ENCODE assay signal across 1 fruit fly cellular context in genomic region chr2L:267441-268089, dm6.
TF ChIP-seq lines count a peak whose summit lies in the region.

TSS of gene CG17075 (minus strand) at chr2L:267505.

TF ChIP-seq in whole organism, embryonic, 481 proteins besides CTCF, POLR2A, EP300 and RAD21 (continued from another document and continues in another):
- TF ChIP-seq exex (tag; optimal IDR thresholded peaks at IDR 0.05; lab: Kevin White, UChicago): peak; percentile 79
- no peak for TF ChIP-seq stwl (tag; optimal IDR thresholded peaks at IDR 0.05; lab: Kevin White, UChicago)
- peak; percentile 90 for TF ChIP-seq CG12155 (GFP tag; optimal IDR thresholded peaks at IDR 0.05; lab: Kevin White, UChicago)
- peak; percentile 55 for TF ChIP-seq CG15696 (tag; optimal IDR thresholded peaks at IDR 0.05; lab: Kevin White, UChicago)
- TF ChIP-seq Bdp1 (GFP tag; optimal IDR thresholded peaks at IDR 0.05; lab: Kevin White, UChicago): peak; percentile 77
- TF ChIP-seq CG2712 (tag; optimal IDR thresholded peaks at IDR 0.05; lab: Kevin White, UChicago): peak; percentile 92
- TF ChIP-seq CG31224 (GFP tag; IDR thresholded peaks at IDR 0.05; lab: Robert Waterston, UW): peak; percentile 87
- TF ChIP-seq GATAe (GFP tag; conservative IDR thresholded peaks at IDR 0.05; lab: Robert Waterston, UW): no peak; the same call in 1 of the 2 replicates
- peak; percentile 74 for TF ChIP-seq CG7928 (GFP tag; optimal IDR thresholded peaks at IDR 0.05; lab: Kevin White, UChicago)
- no peak for TF ChIP-seq pros (GFP tag; optimal IDR thresholded peaks at IDR 0.05; lab: Kevin White, UChicago)
- TF ChIP-seq CG17186 (GFP tag; optimal IDR thresholded peaks at IDR 0.05; lab: Kevin White, UChicago): peak; percentile 36
- peak; percentile 93 for TF ChIP-seq H15 (GFP tag; IDR thresholded peaks at IDR 0.05; lab: Robert Waterston, UW)
- TF ChIP-seq salm (tag; optimal IDR thresholded peaks at IDR 0.05; lab: Kevin White, UChicago): peak; percentile 83
- TF ChIP-seq dati (GFP tag; IDR thresholded peaks at IDR 0.05; lab: Robert Waterston, UW): peak; percentile 80; the same call in 1 of the 2 replicates
- TF ChIP-seq lmd (GFP tag; IDR thresholded peaks at IDR 0.05; lab: Robert Waterston, UW): peak; percentile 96
- TF ChIP-seq Fer1 (GFP tag; optimal IDR thresholded peaks at IDR 0.05; lab: Kevin White, UChicago): peak; percentile 97
- peak; percentile 88 for TF ChIP-seq mam (GFP tag; optimal IDR thresholded peaks at IDR 0.05; lab: Kevin White, UChicago)
- peak; percentile 66 for TF ChIP-seq CG1792 (GFP tag; optimal IDR thresholded peaks at IDR 0.05; lab: Kevin White, UChicago)
- peak; percentile 87 for TF ChIP-seq Rx (GFP tag; IDR thresholded peaks at IDR 0.05; lab: Robert Waterston, UW)
- TF ChIP-seq CG7271 (tag; optimal IDR thresholded peaks at IDR 0.05; lab: Kevin White, UChicago): peak; percentile 42
- TF ChIP-seq yki (optimal IDR thresholded peaks at IDR 0.05; lab: Kevin White, UChicago): no peak
- TF ChIP-seq CG10321 (GFP tag; IDR thresholded peaks at IDR 0.05; lab: Robert Waterston, UW): peak; percentile 78
- TF ChIP-seq CG2199 (GFP tag; IDR thresholded peaks at IDR 0.05; lab: Robert Waterston, UW): peak; percentile 81; the same call in 2 of the 3 replicates
- peak; percentile 73 for TF ChIP-seq CG6654 (GFP tag; optimal IDR thresholded peaks at IDR 0.05; lab: Kevin White, UChicago)
- TF ChIP-seq CG3281 (GFP tag; optimal IDR thresholded peaks at IDR 0.05; lab: Kevin White, UChicago): peak; percentile 95
- TF ChIP-seq CG10959 (GFP tag; IDR thresholded peaks at IDR 0.05; lab: Robert Waterston, UW): peak; percentile 77
- peak; percentile 96 for TF ChIP-seq HHEX (GFP tag; optimal IDR thresholded peaks at IDR 0.05; lab: Kevin White, UChicago)
- peak; percentile 89 for TF ChIP-seq CG43689 (GFP tag; IDR thresholded peaks at IDR 0.05; lab: Robert Waterston, UW)
- TF ChIP-seq CG33213 (GFP tag; optimal IDR thresholded peaks at IDR 0.05; lab: Kevin White, UChicago): peak; percentile 12
- TF ChIP-seq Camta (GFP tag; optimal IDR thresholded peaks at IDR 0.05; lab: Kevin White, UChicago): peak; percentile 82
- peak; percentile 56 for TF ChIP-seq slp2 (GFP tag; optimal IDR thresholded peaks at IDR 0.05; lab: Kevin White, UChicago)
- TF ChIP-seq Doc3 (GFP tag; IDR thresholded peaks at IDR 0.05; lab: Robert Waterston, UW; ENCODE audit: partially characterized antibody): no peak
- peak; percentile 72 for TF ChIP-seq Hmx (GFP tag; optimal IDR thresholded peaks at IDR 0.05; lab: Kevin White, UChicago)
- peak; percentile 95 for TF ChIP-seq rib (GFP tag; IDR thresholded peaks at IDR 0.05; lab: Robert Waterston, UW)
- TF ChIP-seq Hr51 (GFP tag; optimal IDR thresholded peaks at IDR 0.05; lab: Kevin White, UChicago): peak; percentile 75 to 96
- TF ChIP-seq unc-4 (GFP tag; IDR thresholded peaks at IDR 0.05; lab: Robert Waterston, UW; ENCODE audit: partially characterized antibody): no peak
- peak; percentile 69 for TF ChIP-seq CG12744 (GFP tag; optimal IDR thresholded peaks at IDR 0.05; lab: Kevin White, UChicago)
- no peak for TF ChIP-seq cad (GFP tag; optimal IDR thresholded peaks at IDR 0.05; lab: Kevin White, UChicago)
- TF ChIP-seq CG17612 (GFP tag; IDR thresholded peaks at IDR 0.05; lab: Robert Waterston, UW): peak; percentile 88
- peak; percentile 59 for TF ChIP-seq CG15073 (GFP tag; optimal IDR thresholded peaks at IDR 0.05; lab: Kevin White, UChicago)
- TF ChIP-seq Opbp (GFP tag; IDR thresholded peaks at IDR 0.05; lab: Robert Waterston, UW; ENCODE audit: partially characterized antibody): no peak
- TF ChIP-seq Dll (GFP tag; IDR thresholded peaks at IDR 0.05; lab: Robert Waterston, UW; ENCODE audit: partially characterized antibody): no peak
- peak; percentile 90 for TF ChIP-seq wor (GFP tag; IDR thresholded peaks at IDR 0.05; lab: Robert Waterston, UW)
- TF ChIP-seq phol (tag; optimal IDR thresholded peaks at IDR 0.05; lab: Kevin White, UChicago): peak; percentile 91
- peak; percentile 100 for TF ChIP-seq CG15601 (tag; optimal IDR thresholded peaks at IDR 0.05; lab: Kevin White, UChicago)
- no peak for TF ChIP-seq zen2 (GFP tag; IDR thresholded peaks at IDR 0.05; lab: Robert Waterston, UW; ENCODE audit: partially characterized antibody)
- TF ChIP-seq Atf-2 (GFP tag; optimal IDR thresholded peaks at IDR 0.05; lab: Kevin White, UChicago): peak; percentile 63
- peak; percentile 99 for TF ChIP-seq CG5180 (GFP tag; optimal IDR thresholded peaks at IDR 0.05; lab: Kevin White, UChicago)
- peak; percentile 88 for TF ChIP-seq sug (tag; optimal IDR thresholded peaks at IDR 0.05; lab: Kevin White, UChicago)
- peak; percentile 90 for TF ChIP-seq Ravus (GFP tag; IDR thresholded peaks at IDR 0.05; lab: Robert Waterston, UW)
- peak in 1 of 3 experiments; percentile 16 for TF ChIP-seq Stat92E (GFP tag; optimal IDR thresholded peaks at IDR 0.05; lab: Kevin White, UChicago)
- TF ChIP-seq CG3838 (GFP tag; optimal IDR thresholded peaks at IDR 0.05; lab: Kevin White, UChicago): peak; percentile 80
- TF ChIP-seq chif (GFP tag; optimal IDR thresholded peaks at IDR 0.05; lab: Kevin White, UChicago): peak; percentile 67 to 82
- peak; percentile 97 for TF ChIP-seq ci (GFP tag; IDR thresholded peaks at IDR 0.05; lab: Robert Waterston, UW)
- peak; percentile 27 for TF ChIP-seq MESR4 (GFP tag; optimal IDR thresholded peaks at IDR 0.05; lab: Kevin White, UChicago)
- TF ChIP-seq fru (optimal IDR thresholded peaks at IDR 0.05; lab: Kevin White, UChicago): no peak
- peak; percentile 51 for TF ChIP-seq fu2 (GFP tag; optimal IDR thresholded peaks at IDR 0.05; lab: Kevin White, UChicago)
- TF ChIP-seq abd-A (tag; optimal IDR thresholded peaks at IDR 0.05; lab: Kevin White, UChicago): peak; percentile 72
- TF ChIP-seq eyg (GFP tag; optimal IDR thresholded peaks at IDR 0.05; lab: Kevin White, UChicago): peak; percentile 38
- TF ChIP-seq kay (GFP tag; optimal IDR thresholded peaks at IDR 0.05; lab: Kevin White, UChicago): peak; percentile 86
- peak; percentile 17 for TF ChIP-seq ab (GFP tag; optimal IDR thresholded peaks at IDR 0.05; lab: Kevin White, UChicago)
- TF ChIP-seq knrl (GFP tag; IDR thresholded peaks at IDR 0.05; lab: Robert Waterston, UW; ENCODE audit: partially characterized antibody): no peak
- TF ChIP-seq CG16863 (GFP tag; optimal IDR thresholded peaks at IDR 0.05; lab: Kevin White, UChicago): peak; percentile 65
- TF ChIP-seq Aef1 (GFP tag; IDR thresholded peaks at IDR 0.05; lab: Robert Waterston, UW): peak; percentile 96
- TF ChIP-seq pfk (GFP tag; optimal IDR thresholded peaks at IDR 0.05; lab: Kevin White, UChicago): no peak
- peak; percentile 86 for TF ChIP-seq CG3407 (GFP tag; optimal IDR thresholded peaks at IDR 0.05; lab: Kevin White, UChicago)
- TF ChIP-seq Hmr (GFP tag; optimal IDR thresholded peaks at IDR 0.05; lab: Kevin White, UChicago): peak; percentile 98
- no peak for TF ChIP-seq CG4282 (GFP tag; optimal IDR thresholded peaks at IDR 0.05; lab: Kevin White, UChicago)
- TF ChIP-seq Meics (GFP tag; optimal IDR thresholded peaks at IDR 0.05; lab: Kevin White, UChicago): peak; percentile 97
- TF ChIP-seq D19A (tag; optimal IDR thresholded peaks at IDR 0.05; lab: Kevin White, UChicago): peak; percentile 89
- peak; percentile 98 for TF ChIP-seq vvl (GFP tag; IDR thresholded peaks at IDR 0.05; lab: Robert Waterston, UW)
- TF ChIP-seq Awh (GFP tag; IDR thresholded peaks at IDR 0.05; lab: Robert Waterston, UW): peak; percentile 90
- TF ChIP-seq CG5953 (GFP tag; IDR thresholded peaks at IDR 0.05; lab: Robert Waterston, UW): peak; percentile 91
- peak; percentile 98 for TF ChIP-seq CG31441 (GFP tag; IDR thresholded peaks at IDR 0.05; lab: Robert Waterston, UW)
- peak; percentile 94 for TF ChIP-seq ind (GFP tag; optimal IDR thresholded peaks at IDR 0.05; lab: Kevin White, UChicago)
- peak; percentile 85 for TF ChIP-seq CG6254 (GFP tag; optimal IDR thresholded peaks at IDR 0.05; lab: Kevin White, UChicago)
- TF ChIP-seq NfI (GFP tag; optimal IDR thresholded peaks at IDR 0.05; lab: Kevin White, UChicago): peak; percentile 95
- peak; percentile 96 for TF ChIP-seq CG9932 (GFP tag; IDR thresholded peaks at IDR 0.05; lab: Robert Waterston, UW)
- no peak for TF ChIP-seq Scr (GFP tag; IDR thresholded peaks at IDR 0.05; lab: Robert Waterston, UW; ENCODE audit: partially characterized antibody)
- peak; percentile 79 for TF ChIP-seq CG14710 (tag; optimal IDR thresholded peaks at IDR 0.05; lab: Kevin White, UChicago)
- TF ChIP-seq dysf (GFP tag; IDR thresholded peaks at IDR 0.05; lab: Robert Waterston, UW): peak; percentile 98
- TF ChIP-seq Ets65A (GFP tag; lab: Kevin White, UChicago): peak; percentile 90
- TF ChIP-seq bab2 (GFP tag; optimal IDR thresholded peaks at IDR 0.05; lab: Kevin White, UChicago): peak; percentile 71
- peak; percentile 88 for TF ChIP-seq CG12219 (GFP tag; optimal IDR thresholded peaks at IDR 0.05; lab: Kevin White, UChicago)
- TF ChIP-seq Ssrp (tag; optimal IDR thresholded peaks at IDR 0.05; lab: Kevin White, UChicago): peak; percentile 90
- no peak for TF ChIP-seq BEAF-32 (GFP tag; optimal IDR thresholded peaks at IDR 0.05; lab: Kevin White, UChicago)
- TF ChIP-seq CG17361 (GFP tag; IDR thresholded peaks at IDR 0.05; lab: Robert Waterston, UW): peak; percentile 94
- TF ChIP-seq CG2202 (tag; optimal IDR thresholded peaks at IDR 0.05; lab: Kevin White, UChicago): peak; percentile 58
- peak; percentile 98 for TF ChIP-seq CG7556 (GFP tag; optimal IDR thresholded peaks at IDR 0.05; lab: Kevin White, UChicago)
- TF ChIP-seq ro (GFP tag; IDR thresholded peaks at IDR 0.05; lab: Robert Waterston, UW): peak; percentile 83
- TF ChIP-seq CG17912 (GFP tag; optimal IDR thresholded peaks at IDR 0.05; lab: Kevin White, UChicago): peak; percentile 32
- peak; percentile 82 for TF ChIP-seq Doc2 (GFP tag; IDR thresholded peaks at IDR 0.05; lab: Robert Waterston, UW)
- TF ChIP-seq gcm2 (GFP tag; optimal IDR thresholded peaks at IDR 0.05; lab: Kevin White, UChicago): peak; percentile 74
- peak; percentile 95 for TF ChIP-seq CG13424 (tag; optimal IDR thresholded peaks at IDR 0.05; lab: Kevin White, UChicago)
- TF ChIP-seq Xrp1 (GFP tag; IDR thresholded peaks at IDR 0.05; lab: Robert Waterston, UW): peak; percentile 94
- TF ChIP-seq nom (GFP tag; optimal IDR thresholded peaks at IDR 0.05; lab: Kevin White, UChicago): peak; percentile 40
- TF ChIP-seq CG6272 (GFP tag; IDR thresholded peaks at IDR 0.05; lab: Robert Waterston, UW): peak; percentile 91
- TF ChIP-seq CG2129 (GFP tag; IDR thresholded peaks at IDR 0.05; lab: Robert Waterston, UW; ENCODE audit: partially characterized antibody): no peak
- peak; percentile 72 for TF ChIP-seq CG1647 (GFP tag; optimal IDR thresholded peaks at IDR 0.05; lab: Kevin White, UChicago)
- TF ChIP-seq sim (GFP tag; IDR thresholded peaks at IDR 0.05; lab: Robert Waterston, UW): peak; percentile 53; the same call in 1 of the 2 replicates
- peak; percentile 93 for TF ChIP-seq CG18476 (GFP tag; optimal IDR thresholded peaks at IDR 0.05; lab: Kevin White, UChicago)
- no peak for TF ChIP-seq CG9876 (GFP tag; optimal IDR thresholded peaks at IDR 0.05; lab: Kevin White, UChicago)
- TF ChIP-seq vnd (GFP tag; IDR thresholded peaks at IDR 0.05; lab: Robert Waterston, UW; ENCODE audit: partially characterized antibody): no peak
- TF ChIP-seq Med (GFP tag; lab: Kevin White, UChicago): peak; percentile 94
- TF ChIP-seq CG1832 (GFP tag; optimal IDR thresholded peaks at IDR 0.05; lab: Kevin White, UChicago): no peak
- no peak for TF ChIP-seq CG7745 (tag; optimal IDR thresholded peaks at IDR 0.05; lab: Kevin White, UChicago)
- TF ChIP-seq mld (GFP tag; IDR thresholded peaks at IDR 0.05; lab: Robert Waterston, UW; ENCODE audit: partially characterized antibody): no peak
- peak; percentile 72 for TF ChIP-seq CG8281 (tag; optimal IDR thresholded peaks at IDR 0.05; lab: Kevin White, UChicago)
- peak; percentile 42 for TF ChIP-seq wek (GFP tag; optimal IDR thresholded peaks at IDR 0.05; lab: Kevin White, UChicago)
- no peak for TF ChIP-seq fd102C (GFP tag; optimal IDR thresholded peaks at IDR 0.05; lab: Kevin White, UChicago)
- no peak for TF ChIP-seq Hr39 (optimal IDR thresholded peaks at IDR 0.05; lab: Kevin White, UChicago)
- peak; percentile 59 for TF ChIP-seq CG17802 (tag; optimal IDR thresholded peaks at IDR 0.05; lab: Kevin White, UChicago)
- TF ChIP-seq ERR (GFP tag; optimal IDR thresholded peaks at IDR 0.05; lab: Kevin White, UChicago): peak; percentile 69
- no peak for TF ChIP-seq CG14965 (GFP tag; optimal IDR thresholded peaks at IDR 0.05; lab: Kevin White, UChicago; ENCODE audit: borderline replicate concordance)
- peak; percentile 92 for TF ChIP-seq CG17385 (GFP tag; optimal IDR thresholded peaks at IDR 0.05; lab: Kevin White, UChicago)
- peak in 1 of 3 experiments; percentile 69 for TF ChIP-seq lola (GFP tag; optimal IDR thresholded peaks at IDR 0.05; lab: Kevin White, UChicago)
- no peak for TF ChIP-seq Hr78 (GFP tag; optimal IDR thresholded peaks at IDR 0.05; lab: Kevin White, UChicago)
- peak; percentile 89 for TF ChIP-seq Chrac-16 (GFP tag; optimal IDR thresholded peaks at IDR 0.05; lab: Kevin White, UChicago)
- no peak for TF ChIP-seq lbe (GFP tag; optimal IDR thresholded peaks at IDR 0.05; lab: Kevin White, UChicago)
- peak; percentile 86 for TF ChIP-seq tup (GFP tag; optimal IDR thresholded peaks at IDR 0.05; lab: Kevin White, UChicago)
- peak; percentile 51 for TF ChIP-seq crc (GFP tag; optimal IDR thresholded peaks at IDR 0.05; lab: Kevin White, UChicago)
- peak; percentile 97 for TF ChIP-seq gem (tag; optimal IDR thresholded peaks at IDR 0.05; lab: Kevin White, UChicago)
- peak; percentile 92 for TF ChIP-seq CG6854 (GFP tag; optimal IDR thresholded peaks at IDR 0.05; lab: Kevin White, UChicago)
- peak; percentile 89 for TF ChIP-seq Blimp-1 (GFP tag; optimal IDR thresholded peaks at IDR 0.05; lab: Kevin White, UChicago)
- peak; percentile 79 for TF ChIP-seq zfh2 (GFP tag; optimal IDR thresholded peaks at IDR 0.05; lab: Kevin White, UChicago)
- TF ChIP-seq CG11504 (tag; optimal IDR thresholded peaks at IDR 0.05; lab: Kevin White, UChicago): peak; percentile 96
- TF ChIP-seq Tbp (GFP tag; optimal IDR thresholded peaks at IDR 0.05; lab: Kevin White, UChicago): no peak
- peak; percentile 95 for TF ChIP-seq slou (GFP tag; optimal IDR thresholded peaks at IDR 0.05; lab: Kevin White, UChicago)
- peak; percentile 80 for TF ChIP-seq peb (GFP tag; IDR thresholded peaks at IDR 0.05; lab: Robert Waterston, UW)
- TF ChIP-seq fd3F (GFP tag; optimal IDR thresholded peaks at IDR 0.05; lab: Kevin White, UChicago): peak; percentile 96
- TF ChIP-seq Asciz (GFP tag; optimal IDR thresholded peaks at IDR 0.05; lab: Kevin White, UChicago): peak; percentile 95
- TF ChIP-seq da (GFP tag; optimal IDR thresholded peaks at IDR 0.05; lab: Kevin White, UChicago): peak; percentile 40
